Fruit fly (Drosophila melanogaster) whole organism: ENCODE measurements around the gene GatC.

ENCODE experiments used
- CG8478 ChIP-seq: fragments of >200 bp; optimal IDR thresholded peaks from 2 replicates; lab custom pipeline; 2018; ENCODE audit warnings: inconsistent platforms
- Dll ChIP-seq: fragments of >200 bp; optimal IDR thresholded peaks from 2 replicates; lab custom pipeline; 2017
- EcR ChIP-seq, 2 experiments: fragments of >200 bp; optimal IDR thresholded peaks; 2 replicates each; lab custom pipeline; 2017; ENCODE audit warnings: missing biosample characterization in 2 of 2, missing genetic modification characterization in 2 of 2, missing genetic modification reagents in 2 of 2
- pan ChIP-seq: fragments of >200 bp; optimal IDR thresholded peaks from 2 replicates; lab custom pipeline; 2017
- psq ChIP-seq: fragments of >200 bp; optimal IDR thresholded peaks from 2 replicates; lab custom pipeline; 2017
- usp ChIP-seq: fragments of >200 bp; optimal IDR thresholded peaks from 2 replicates; lab custom pipeline; 2017; ENCODE audit warnings: missing biosample characterization, missing genetic modification characterization, mixed read lengths

Gene GatC

dm6 chr2L:13846239-13846802 lies 13.4 kb upstream of the GatC start, which contains the start of gene CG7916:
Gene CG7916 (plus strand): TSS chr2L:13846752.
- no peak for TF ChIP-seq Dll
- no peak for TF ChIP-seq usp (GFP tag; lab: Kevin White, UChicago)
- TF ChIP-seq psq, result no peak
- TF ChIP-seq EcR (GFP tag; optimal IDR thresholded peaks at IDR 0.05; lab: Kevin White, UChicago), result no peak
- TF ChIP-seq CG8478 (lab: Kevin White, UChicago), result no peak
- no peak for TF ChIP-seq pan

- TF ChIP-seq CG8478 (lab: Kevin White, UChicago) (no peak), EcR (GFP tag; optimal IDR thresholded peaks at IDR 0.05; lab: Kevin White, UChicago) (no peak), Dll (no peak), pan (no peak), usp (GFP tag; lab: Kevin White, UChicago) (no peak), psq (no peak)
Observed at dm6 chr2L:13845178-13845577, 12.3 kb upstream of the GatC start, which contains the start of gene CG8997. Gene CG8997 (minus strand): TSS chr2L:13845325.

- no peak for TF ChIP-seq Dll
- no peak for TF ChIP-seq pan
- TF ChIP-seq EcR (GFP tag; optimal IDR thresholded peaks at IDR 0.05; lab: Kevin White, UChicago), result no peak
Observed at dm6 chr2L:13843692-13844284, 10.9 kb upstream of the GatC start, which contains the start of gene CG33306. Gene CG33306 (minus strand): TSS chr2L:13843742.

dm6 chr2L:13842572-13842971 lies 9.7 kb upstream of the GatC start:
- TF ChIP-seq CG8478 (lab: Kevin White, UChicago), result no peak
- no peak for TF ChIP-seq Dll
- TF ChIP-seq EcR (GFP tag; optimal IDR thresholded peaks at IDR 0.05; lab: Kevin White, UChicago), result no peak
- no peak for TF ChIP-seq pan
- TF ChIP-seq usp (GFP tag; lab: Kevin White, UChicago), result no peak
- no peak for TF ChIP-seq psq

dm6 chr2L:13842078-13842477 lies 9.2 kb upstream of the GatC start:
- TF ChIP-seq Dll, result no peak
- TF ChIP-seq psq, result no peak
- no peak for TF ChIP-seq pan
- TF ChIP-seq usp (GFP tag; lab: Kevin White, UChicago), result no peak
- TF ChIP-seq CG8478 (lab: Kevin White, UChicago), result no peak
- no peak for TF ChIP-seq EcR (GFP tag; optimal IDR thresholded peaks at IDR 0.05; lab: Kevin White, UChicago)

dm6 chr2L:13841508-13841907 lies 8.6 kb upstream of the GatC start, which contains the start of gene CG33307:
Gene CG33307 (minus strand): TSS chr2L:13841520.
- TF ChIP-seq CG8478 (lab: Kevin White, UChicago) (no peak), psq (no peak), EcR (GFP tag; optimal IDR thresholded peaks at IDR 0.05; lab: Kevin White, UChicago) (no peak), Dll (no peak), pan (no peak), usp (GFP tag; lab: Kevin White, UChicago) (no peak)

dm6 chr2L:13839744-13840151 lies 6.8 kb upstream of the GatC start:
- no peak for TF ChIP-seq pan
- TF ChIP-seq usp (GFP tag; lab: Kevin White, UChicago), result no peak
- no peak for TF ChIP-seq psq
- TF ChIP-seq CG8478 (lab: Kevin White, UChicago), result no peak
- no peak for TF ChIP-seq EcR (GFP tag; optimal IDR thresholded peaks at IDR 0.05; lab: Kevin White, UChicago)
- no peak for TF ChIP-seq Dll

- TF ChIP-seq CG8478 (lab: Kevin White, UChicago), result no peak
- TF ChIP-seq usp (GFP tag; lab: Kevin White, UChicago), result no peak
- TF ChIP-seq pan, result no peak
- no peak for TF ChIP-seq psq
- TF ChIP-seq Dll, result no peak
- no peak for TF ChIP-seq EcR (GFP tag; optimal IDR thresholded peaks at IDR 0.05; lab: Kevin White, UChicago)
Observed at dm6 chr2L:13838647-13839390, 5.9 kb upstream of the GatC start.

dm6 chr2L:13837579-13837978 lies 4.7 kb upstream of the GatC start:
- TF ChIP-seq EcR (GFP tag; optimal IDR thresholded peaks at IDR 0.05; lab: Kevin White, UChicago) (no peak), usp (GFP tag; lab: Kevin White, UChicago) (no peak), psq (no peak), pan (no peak), CG8478 (lab: Kevin White, UChicago) (no peak), Dll (no peak)

- TF ChIP-seq pan (no peak), psq (no peak), EcR (GFP tag; optimal IDR thresholded peaks at IDR 0.05; lab: Kevin White, UChicago) (no peak), usp (GFP tag; lab: Kevin White, UChicago) (no peak), Dll (no peak), CG8478 (lab: Kevin White, UChicago) (no peak)
Observed at dm6 chr2L:13835959-13836358, 3.1 kb upstream of the GatC start.

dm6 chr2L:13835002-13835910 lies 2.4 kb upstream of the GatC start, which contains the start of the genes mRpS23 and CenG1A:
Gene mRpS23 (minus strand): TSS chr2L:13835072.
Gene CenG1A (plus strand): TSS chr2L:13835564.
- TF ChIP-seq CG8478 (lab: Kevin White, UChicago), result no peak
- TF ChIP-seq EcR (GFP tag; optimal IDR thresholded peaks at IDR 0.05; lab: Kevin White, UChicago), result no peak
- no peak for TF ChIP-seq psq
- TF ChIP-seq Dll, result no peak
- no peak for TF ChIP-seq usp (GFP tag; lab: Kevin White, UChicago)
- TF ChIP-seq pan, result no peak
